Worm (Caenorhabditis elegans) whole organism, late embryonic: Measurements from ENCODE around the gene alh-2.

Experiments
- dve-1 ChIP-seq: sonication (generic microtip); optimal IDR thresholded peaks from 2 replicates; lab custom pipeline; 2017; ENCODE audit warnings: antibody characterized with exemption, mild to moderate bottlenecking, missing genetic modification characterization, missing compliant biosample characterization
- pqm-1 ChIP-seq: sonication (generic microtip); optimal IDR thresholded peaks from 2 replicates; lab custom pipeline; 2016; ENCODE audit warnings: missing genetic modification characterization, missing compliant biosample characterization
- ttx-3 ChIP-seq: sonication (generic microtip); optimal IDR thresholded peaks from 2 replicates; lab custom pipeline; 2016; ENCODE audit warnings: missing genetic modification reagents, missing genetic modification characterization, missing compliant biosample characterization
- unc-55 ChIP-seq: sonication (generic microtip); optimal IDR thresholded peaks from 2 replicates; lab custom pipeline; 2017; ENCODE audit warnings: missing biosample characterization, missing genetic modification reagents, missing genetic modification characterization
- ztf-16 ChIP-seq: sonication (generic microtip); optimal IDR thresholded peaks from 2 replicates; lab custom pipeline; 2017; ENCODE audit warnings: missing genetic modification characterization, missing compliant biosample characterization

- TF ChIP-seq ttx-3 (no peak), ztf-16 (tag; lab: Kevin White, UChicago) (no peak), dve-1 (tag; lab: Kevin White, UChicago) (peak; percentile 38), unc-55 (no peak), pqm-1 (tag; lab: Kevin White, UChicago) (no peak)
Observed at ce11 chrV:1627269-1627668, 16.7 kb upstream of the alh-2 start.
